Fruit fly (Drosophila melanogaster): ENCODE measurements around the gene mei-P26.

DNA sequence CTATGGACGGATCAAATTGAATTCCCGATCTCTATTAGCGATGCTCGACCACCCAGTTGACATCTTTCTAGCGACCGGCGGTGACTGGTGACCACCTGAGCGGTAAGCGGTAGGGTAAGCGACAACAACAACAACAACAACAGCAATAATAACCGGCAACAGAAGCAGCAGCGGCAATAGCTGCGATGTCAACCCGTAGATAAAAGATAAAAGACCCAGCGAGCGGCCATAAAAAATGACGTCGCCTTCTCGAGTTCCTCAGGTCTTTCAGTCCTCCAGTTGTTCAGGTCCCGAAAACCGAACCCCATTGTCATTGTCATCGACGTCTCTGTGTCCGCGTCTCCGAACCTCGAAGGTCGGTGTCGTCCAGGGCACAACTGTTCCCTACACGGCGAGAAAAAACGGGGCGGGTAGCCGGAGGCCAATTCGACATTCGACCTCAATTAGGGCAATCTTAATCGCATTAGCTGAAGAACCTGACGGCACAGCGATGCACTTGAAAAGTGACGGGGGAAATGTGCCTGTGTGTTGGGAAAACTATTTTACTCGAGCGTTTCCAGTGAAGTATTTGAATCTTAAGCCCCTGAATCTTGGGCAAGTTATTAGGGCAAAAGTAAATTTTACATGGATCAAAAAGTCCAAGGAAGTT lies 30.3 kb upstream of the mei-P26 start:
- TF ChIP-seq CTCF (optimal IDR thresholded peaks at IDR 0.05) (no peak), CG8478 (optimal IDR thresholded peaks at IDR 0.05) (no peak)
